Worm (Caenorhabditis elegans): Measurements from ENCODE around the gene F55G7.1.

F55G7.1 gene

DNA sequence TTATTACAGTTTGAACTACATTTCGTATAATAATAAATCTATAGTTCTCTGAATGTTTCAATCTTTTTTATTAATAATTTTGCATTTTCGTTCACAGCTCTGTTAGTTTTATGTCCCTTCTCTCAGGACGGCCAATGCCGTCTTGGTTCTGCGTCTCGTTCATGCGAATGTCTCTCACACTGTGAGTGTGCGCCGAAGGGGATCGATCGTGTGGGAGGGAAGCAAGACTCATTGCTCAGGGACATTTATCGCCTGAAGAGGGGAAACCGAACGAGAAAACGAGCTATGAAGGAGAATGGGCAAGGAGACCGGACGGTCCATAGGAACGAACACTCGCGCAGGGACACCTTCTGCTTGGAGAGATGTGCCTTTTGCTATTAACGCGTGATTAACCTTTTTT lies 25.2 kb upstream of the F55G7.1 start:
- no peak for TF ChIP-seq mdl-1 (tag; optimal IDR thresholded peaks at IDR 0.05)
- peak; percentile 72 for TF ChIP-seq ceh-28 (tag; optimal IDR thresholded peaks at IDR 0.05)
- TF ChIP-seq lin-39 (tag; optimal IDR thresholded peaks at IDR 0.05): peak; percentile 54

DNA sequence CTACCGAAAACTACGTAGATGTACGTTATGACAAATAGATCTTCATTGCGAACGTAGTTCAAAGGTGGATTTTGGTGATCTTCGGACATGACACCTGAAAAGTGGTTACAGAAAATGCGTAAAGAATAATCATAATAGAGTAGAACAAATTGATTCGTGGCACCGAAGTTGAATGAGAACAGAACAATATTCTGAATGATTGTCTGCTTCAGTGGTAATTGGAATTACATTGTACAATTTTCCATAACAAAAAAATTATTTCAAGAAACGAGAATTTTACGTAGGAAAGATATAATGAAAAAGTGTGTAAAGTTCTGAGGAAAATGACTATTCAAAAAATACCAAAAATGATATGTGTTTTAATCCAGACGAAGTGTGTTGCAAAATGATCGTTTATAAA lies 21.6 kb upstream of the F55G7.1 start, which contains the start of gene Y62H9A.10:
Gene Y62H9A.10, minus strand, starts transcription at position 101 of the 400 bp plus-strand sequence.
- TF ChIP-seq ZK546.5 (tag; optimal IDR thresholded peaks at IDR 0.05): no peak
- no peak for TF ChIP-seq egl-5 (tag; optimal IDR thresholded peaks at IDR 0.05)
- TF ChIP-seq ztf-11 (tag; optimal IDR thresholded peaks at IDR 0.05): no peak
- TF ChIP-seq nhr-237 (tag; optimal IDR thresholded peaks at IDR 0.05): no peak
- TF ChIP-seq ztf-4 (tag; optimal IDR thresholded peaks at IDR 0.05): no peak

DNA sequence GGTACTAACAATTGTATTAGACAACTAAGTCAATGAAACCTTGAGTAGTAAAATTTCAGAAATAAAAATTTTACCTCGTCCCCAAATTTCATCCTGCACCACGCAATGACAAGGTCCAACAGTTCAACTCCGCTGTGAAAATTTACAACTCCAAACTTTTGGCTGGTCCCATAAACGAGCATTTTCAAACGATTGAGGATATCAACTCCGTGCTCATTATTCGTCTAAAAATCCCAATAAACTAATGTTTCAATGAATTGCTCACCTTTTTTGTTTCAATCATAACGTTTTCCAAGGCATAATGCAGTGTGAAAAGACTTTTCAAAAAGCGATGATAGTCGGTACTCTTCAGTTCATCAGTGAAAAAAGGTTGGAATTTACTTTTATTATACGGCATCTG lies 17.6 kb upstream of the F55G7.1 start:
- TF ChIP-seq R02D3.7 (tag; optimal IDR thresholded peaks at IDR 0.05) (no peak), daf-12 (tag; optimal IDR thresholded peaks at IDR 0.05) (no peak), lsy-12 (tag; optimal IDR thresholded peaks at IDR 0.05) (no peak), skn-1 (tag; optimal IDR thresholded peaks at IDR 0.05) (no peak), tbx-2 (tag; optimal IDR thresholded peaks at IDR 0.05) (no peak), fos-1 (tag; optimal IDR thresholded peaks at IDR 0.05) (no peak), nhr-43 (tag; optimal IDR thresholded peaks at IDR 0.05; ENCODE audit: poor library complexity, severe bottlenecking) (no peak), lin-15B (tag; optimal IDR thresholded peaks at IDR 0.05) (no peak), unc-62 (GFP tag; optimal IDR thresholded peaks at IDR 0.05) (no peak), zag-1 (tag; optimal IDR thresholded peaks at IDR 0.05) (no peak), pha-4 (tag; optimal IDR thresholded peaks at IDR 0.05) (no peak), ztf-11 (tag; optimal IDR thresholded peaks at IDR 0.05) (no peak), ceh-82 (tag; optimal IDR thresholded peaks at IDR 0.05) (no peak), nhr-23 (tag; optimal IDR thresholded peaks at IDR 0.05) (no peak), nhr-237 (tag; optimal IDR thresholded peaks at IDR 0.05) (no peak), elt-1 (tag; optimal IDR thresholded peaks at IDR 0.05) (no peak), ZK546.5 (tag; optimal IDR thresholded peaks at IDR 0.05) (no peak), nfya-1 (tag; optimal IDR thresholded peaks at IDR 0.05; ENCODE audit: insufficient read depth) (no peak)

DNA sequence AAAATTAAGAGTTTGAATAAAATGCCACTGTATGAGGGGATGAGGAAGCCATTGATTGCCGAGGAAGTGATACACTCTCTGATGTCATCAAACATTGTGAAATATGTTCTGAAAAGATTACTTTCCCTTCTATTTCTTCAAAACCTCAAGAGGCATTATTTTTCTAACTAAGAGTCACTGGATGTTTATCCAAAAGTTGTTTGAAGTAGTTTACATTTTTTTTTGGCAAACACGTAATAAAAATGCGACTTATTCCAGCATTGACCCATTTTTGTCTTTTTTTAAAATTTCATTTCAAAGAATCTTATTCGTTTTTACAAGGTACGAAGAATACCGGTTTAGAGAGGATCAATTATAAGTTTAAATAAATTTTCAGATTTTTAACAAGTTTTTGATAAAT lies 17.0 kb upstream of the F55G7.1 start, which contains the start of gene Y62H9A.11:
Gene Y62H9A.11, minus strand, starts transcription at position 101 of the 400 bp plus-strand sequence.
- TF ChIP-seq unc-62 (GFP tag; optimal IDR thresholded peaks at IDR 0.05) (no peak), hmg-11 (tag; optimal IDR thresholded peaks at IDR 0.05) (no peak), ceh-9 (tag; optimal IDR thresholded peaks at IDR 0.05) (no peak), pqm-1 (tag; optimal IDR thresholded peaks at IDR 0.05) (no peak), egl-5 (tag; optimal IDR thresholded peaks at IDR 0.05) (no peak), nhr-12 (tag; optimal IDR thresholded peaks at IDR 0.05) (no peak), tbx-2 (tag; optimal IDR thresholded peaks at IDR 0.05) (no peak), mml-1 (tag; optimal IDR thresholded peaks at IDR 0.05) (no peak), nhr-43 (tag; optimal IDR thresholded peaks at IDR 0.05; ENCODE audit: poor library complexity, severe bottlenecking) (no peak), mdl-1 (tag; optimal IDR thresholded peaks at IDR 0.05) (no peak), ztf-11 (tag; optimal IDR thresholded peaks at IDR 0.05) (no peak), nhr-28 (tag; optimal IDR thresholded peaks at IDR 0.05) (no peak), daf-12 (tag; optimal IDR thresholded peaks at IDR 0.05) (no peak)

DNA sequence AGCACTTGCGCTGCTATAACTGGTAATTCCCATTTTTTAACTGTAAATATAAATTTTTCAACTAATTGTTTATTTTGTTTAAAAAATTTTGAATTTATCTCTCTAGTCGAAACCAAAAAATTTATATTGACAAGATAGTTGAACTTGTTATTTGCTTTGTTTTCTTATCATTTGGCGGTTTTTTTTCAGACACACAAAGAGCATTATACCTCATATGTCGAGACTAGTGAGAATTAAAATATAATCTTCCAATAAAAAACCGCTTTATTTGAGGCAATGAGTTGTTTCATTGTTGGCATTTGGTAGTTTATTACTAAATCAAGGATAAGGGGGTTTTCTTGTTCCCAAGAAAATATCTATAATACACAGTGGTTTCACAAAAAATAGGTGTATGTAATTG lies 16.0 kb upstream of the F55G7.1 start:
- TF ChIP-seq zag-1 (tag; optimal IDR thresholded peaks at IDR 0.05) (no peak), pha-4 (tag; optimal IDR thresholded peaks at IDR 0.05) (peak; percentile 41), elt-2 (tag; optimal IDR thresholded peaks at IDR 0.05) (peak; percentile 56), nhr-76 (tag; optimal IDR thresholded peaks at IDR 0.05) (no peak)

DNA sequence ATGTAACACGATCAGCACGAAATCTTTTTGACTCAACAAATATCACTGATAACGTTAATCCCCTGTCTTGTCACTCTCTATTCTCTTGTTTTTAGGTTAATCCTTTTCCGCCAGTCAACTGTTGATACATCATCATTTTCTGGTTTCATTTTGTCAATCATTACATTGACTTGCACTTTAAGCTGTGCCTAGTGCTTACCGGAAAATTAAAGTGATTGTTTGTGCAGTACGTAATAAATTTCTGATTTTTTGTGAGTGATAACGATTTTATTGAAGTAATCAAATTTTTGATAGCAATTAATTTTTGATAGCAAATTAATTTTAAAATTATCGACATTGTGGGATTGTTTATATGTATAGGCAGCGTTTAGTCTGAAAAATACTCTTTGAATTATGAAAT lies 15.1 kb upstream of the F55G7.1 start:
- no peak for TF ChIP-seq egl-5 (tag; optimal IDR thresholded peaks at IDR 0.05)
- TF ChIP-seq pha-4 (tag; optimal IDR thresholded peaks at IDR 0.05): peak; percentile 37
- no peak for TF ChIP-seq mml-1 (tag; optimal IDR thresholded peaks at IDR 0.05)
- TF ChIP-seq ceh-82 (tag; optimal IDR thresholded peaks at IDR 0.05): no peak
- no peak for TF ChIP-seq jun-1 (tag; optimal IDR thresholded peaks at IDR 0.05)
- TF ChIP-seq eor-1 (tag; optimal IDR thresholded peaks at IDR 0.05): no peak
- TF ChIP-seq snpc-4 (tag; optimal IDR thresholded peaks at IDR 0.05): no peak
- no peak for TF ChIP-seq ceh-9 (tag; optimal IDR thresholded peaks at IDR 0.05)
- TF ChIP-seq nhr-11 (tag; optimal IDR thresholded peaks at IDR 0.05): no peak
- TF ChIP-seq aly-2 (tag; optimal IDR thresholded peaks at IDR 0.05): no peak
- TF ChIP-seq lin-15B (tag; optimal IDR thresholded peaks at IDR 0.05): no peak
- TF ChIP-seq pqm-1 (tag; optimal IDR thresholded peaks at IDR 0.05): peak; percentile 80
- TF ChIP-seq zag-1 (tag; optimal IDR thresholded peaks at IDR 0.05): no peak
- no peak for TF ChIP-seq nhr-77 (tag; optimal IDR thresholded peaks at IDR 0.05)
- no peak for TF ChIP-seq nhr-76 (tag; optimal IDR thresholded peaks at IDR 0.05)
- TF ChIP-seq lin-39 (tag; optimal IDR thresholded peaks at IDR 0.05): no peak
- TF ChIP-seq ceh-28 (tag; optimal IDR thresholded peaks at IDR 0.05): no peak
- TF ChIP-seq ztf-11 (tag; optimal IDR thresholded peaks at IDR 0.05): no peak
- TF ChIP-seq nhr-28 (tag; optimal IDR thresholded peaks at IDR 0.05): no peak
- peak; percentile 7 for TF ChIP-seq skn-1 (tag; optimal IDR thresholded peaks at IDR 0.05)
- TF ChIP-seq fkh-2 (tag; optimal IDR thresholded peaks at IDR 0.05): no peak
- TF ChIP-seq ceh-16 (tag; optimal IDR thresholded peaks at IDR 0.05): no peak
- no peak for TF ChIP-seq ama-1 (optimal IDR thresholded peaks at IDR 0.05)
- no peak for TF ChIP-seq unc-39 (tag; optimal IDR thresholded peaks at IDR 0.05)
- TF ChIP-seq elt-2 (tag; optimal IDR thresholded peaks at IDR 0.05): peak; percentile 89
- no peak for TF ChIP-seq lsy-12 (tag; optimal IDR thresholded peaks at IDR 0.05)
- no peak for TF ChIP-seq nhr-67 (tag; optimal IDR thresholded peaks at IDR 0.05)
